Fruit fly (Drosophila melanogaster): ENCODE measurements around the gene CG33340.

CG33340 gene

DNA sequence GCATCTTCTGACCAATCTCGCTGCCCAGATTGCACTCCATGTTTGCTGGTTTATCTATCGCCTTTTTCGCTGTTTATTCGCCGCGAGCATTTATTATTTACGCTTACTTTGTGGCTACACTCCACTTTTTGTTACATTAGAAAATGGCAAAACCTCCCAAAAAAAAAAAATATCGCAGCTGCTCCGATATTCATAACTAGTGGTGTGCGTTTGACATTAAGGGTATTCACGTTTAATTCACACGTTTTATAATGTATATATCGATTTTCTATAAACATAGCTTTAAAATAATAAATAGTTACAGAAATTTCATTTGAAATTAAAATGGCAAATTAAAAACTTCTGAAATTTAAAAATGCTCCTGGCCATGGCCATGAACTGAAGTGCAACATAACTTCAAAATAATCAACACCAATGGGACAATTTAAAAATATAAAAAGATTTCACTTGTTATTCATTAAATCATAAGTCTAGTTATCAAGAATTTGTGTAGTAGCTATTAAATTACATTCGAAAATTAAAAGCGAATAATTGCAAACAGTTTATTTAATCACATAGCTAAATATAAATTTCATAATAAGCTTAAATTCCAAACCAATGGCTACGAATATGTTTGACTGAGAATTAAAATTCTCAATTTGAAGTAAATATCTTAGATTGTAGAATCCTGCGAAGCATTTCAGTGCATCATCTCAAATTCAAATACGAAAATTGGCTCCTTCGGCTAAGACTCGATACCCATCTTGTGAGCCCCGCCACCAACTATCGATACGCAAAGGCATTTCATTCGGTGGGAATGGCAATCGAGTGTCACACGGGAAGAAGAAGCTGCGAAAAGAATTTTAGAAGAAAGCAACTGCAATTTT is 44.5 kb upstream of the CG33340 start, which contains the start of the genes Nab2 and BRWD3 (continued):
- peak; percentile 45 for TF ChIP-seq Max (GFP tag; optimal IDR thresholded peaks at IDR 0.05)
- no peak for TF ChIP-seq cwo (GFP tag; optimal IDR thresholded peaks at IDR 0.05)
- peak; percentile 53; the same call in 1 of the 3 replicates for TF ChIP-seq dysf (GFP tag; IDR thresholded peaks at IDR 0.05)
- TF ChIP-seq slp2 (GFP tag; optimal IDR thresholded peaks at IDR 0.05), result no peak
- no peak for TF ChIP-seq usp (GFP tag; optimal IDR thresholded peaks at IDR 0.05)
- TF ChIP-seq Bdp1 (GFP tag; optimal IDR thresholded peaks at IDR 0.05), result no peak
- no peak for TF ChIP-seq ham (GFP tag; IDR thresholded peaks at IDR 0.05)
- TF ChIP-seq sim (GFP tag; IDR thresholded peaks at IDR 0.05), result no peak
- TF ChIP-seq Bteb2 (GFP tag; optimal IDR thresholded peaks at IDR 0.05), result peak; percentile 10
- TF ChIP-seq CG17829 (tag; optimal IDR thresholded peaks at IDR 0.05), result peak; percentile 18
- TF ChIP-seq chif (GFP tag; optimal IDR thresholded peaks at IDR 0.05), result peak in 1 of 2 experiments; percentile 6
- peak; percentile 41; the same call in 1 of the 3 replicates for TF ChIP-seq CG7357 (GFP tag; IDR thresholded peaks at IDR 0.05)
- TF ChIP-seq CG13894 (tag; optimal IDR thresholded peaks at IDR 0.05), result no peak
- no peak for TF ChIP-seq croc (GFP tag; conservative IDR thresholded peaks at IDR 0.05)
- peak in 1 of 2 experiments; percentile 24 for TF ChIP-seq crp (GFP tag; optimal IDR thresholded peaks at IDR 0.05)
- TF ChIP-seq gcm2 (GFP tag; optimal IDR thresholded peaks at IDR 0.05), result no peak
- no peak for TF ChIP-seq ewg (GFP tag; optimal IDR thresholded peaks at IDR 0.05)
- no peak for TF ChIP-seq bsh (GFP tag; optimal IDR thresholded peaks at IDR 0.05)
- TF ChIP-seq ranshi (GFP tag; IDR thresholded peaks at IDR 0.05), result peak; percentile 37; the same call in 1 of the 2 replicates
- no peak for TF ChIP-seq gem (tag; optimal IDR thresholded peaks at IDR 0.05)
- no peak for TF ChIP-seq ap (GFP tag; IDR thresholded peaks at IDR 0.05)
- TF ChIP-seq CG32772 (GFP tag; IDR thresholded peaks at IDR 0.05), result peak; percentile 60
- TF ChIP-seq NFAT (GFP tag; IDR thresholded peaks at IDR 0.05), result peak; percentile 69
- no peak for TF ChIP-seq mirr (GFP tag; optimal IDR thresholded peaks at IDR 0.05)
- TF ChIP-seq CG13624 (GFP tag; optimal IDR thresholded peaks at IDR 0.05), result no peak
- peak; percentile 60; the same call in 1 of the 3 replicates for TF ChIP-seq mld (GFP tag; IDR thresholded peaks at IDR 0.05; ENCODE audit: partially characterized antibody)
- no peak for TF ChIP-seq tx (GFP tag; optimal IDR thresholded peaks at IDR 0.05)
- no peak for TF ChIP-seq Hr78 (GFP tag; optimal IDR thresholded peaks at IDR 0.05)
- TF ChIP-seq sisA (GFP tag; IDR thresholded peaks at IDR 0.05), result peak; percentile 11; the same call in 1 of the 2 replicates
- no peak for TF ChIP-seq CG3407 (GFP tag; optimal IDR thresholded peaks at IDR 0.05)
- TF ChIP-seq ssp (GFP tag; IDR thresholded peaks at IDR 0.05), result 0 out of 2 replicates have a peak, but pooled peaks have one; percentile 17
- no peak for TF ChIP-seq zf30C (GFP tag; optimal IDR thresholded peaks at IDR 0.05)
- TF ChIP-seq odd (GFP tag; optimal IDR thresholded peaks at IDR 0.05), result no peak
- no peak for TF ChIP-seq emc (GFP tag; optimal IDR thresholded peaks at IDR 0.05)
- no peak for TF ChIP-seq BtbVII (GFP tag; optimal IDR thresholded peaks at IDR 0.05)
- TF ChIP-seq bab2 (GFP tag; optimal IDR thresholded peaks at IDR 0.05), result no peak
- TF ChIP-seq HLHmδ (GFP tag; optimal IDR thresholded peaks at IDR 0.05), result no peak
- no peak for TF ChIP-seq CG31441 (GFP tag; IDR thresholded peaks at IDR 0.05)
- no peak for TF ChIP-seq CG3726 (GFP tag; IDR thresholded peaks at IDR 0.05)
- peak; percentile 51; the same call in 1 of the 2 replicates for TF ChIP-seq CG14014 (GFP tag; IDR thresholded peaks at IDR 0.05)
- TF ChIP-seq CG11504 (tag; optimal IDR thresholded peaks at IDR 0.05), result no peak
- no peak for TF ChIP-seq CG5245 (GFP tag; optimal IDR thresholded peaks at IDR 0.05)
- peak; percentile 47; the same call in 1 of the 2 replicates for TF ChIP-seq Xrp1 (GFP tag; IDR thresholded peaks at IDR 0.05)
- TF ChIP-seq Eip74EF (GFP tag; optimal IDR thresholded peaks at IDR 0.05), result no peak
- peak; percentile 49; the same call in 1 of the 3 replicates for TF ChIP-seq zen2 (GFP tag; IDR thresholded peaks at IDR 0.05; ENCODE audit: partially characterized antibody)
- no peak for TF ChIP-seq CG14667 (GFP tag; IDR thresholded peaks at IDR 0.05)
- TF ChIP-seq CG10543 (GFP tag; optimal IDR thresholded peaks at IDR 0.05), result peak; percentile 38
- TF ChIP-seq ken (GFP tag; IDR thresholded peaks at IDR 0.05), result peak; percentile 60; the same call in 1 of the 3 replicates
